Fruit fly (Drosophila melanogaster) whole organism, adult: ENCODE data around the gene pigs.

ENCODE experiments used
- CG11617 ChIP-seq: fragments of 200-800 bp; sonication (Bioruptor generic); optimal IDR thresholded peaks from 2 replicates; lab custom pipeline; 2017; ENCODE audit warnings: mild to moderate bottlenecking, missing biosample characterization, missing genetic modification reagents, missing genetic modification characterization
- CG12768 ChIP-seq: fragments of 200-800 bp; sonication (Bioruptor generic); optimal IDR thresholded peaks from 2 replicates; lab custom pipeline; 2017; ENCODE audit warnings: missing biosample characterization, missing genetic modification characterization, mild to moderate bottlenecking, moderate library complexity, missing genetic modification reagents
- CG14711 ChIP-seq: fragments of 200-800 bp; sonication (Bioruptor generic); optimal IDR thresholded peaks from 2 replicates; lab custom pipeline; 2018; ENCODE audit warnings: missing biosample characterization, mild to moderate bottlenecking, missing genetic modification characterization, moderate library complexity
- CG1620 ChIP-seq: fragments of 200-800 bp; sonication (Bioruptor generic); optimal IDR thresholded peaks from 2 replicates; lab custom pipeline; 2016; ENCODE audit warnings: missing biosample characterization, missing genetic modification characterization
- CG33017 ChIP-seq: fragments of 200-800 bp; sonication (Bioruptor generic); optimal IDR thresholded peaks from 2 replicates; lab custom pipeline; 2018; ENCODE audit warnings: missing biosample characterization, mild to moderate bottlenecking, missing genetic modification characterization, moderate library complexity
- CG5204 ChIP-seq: fragments of 200-800 bp; sonication (Bioruptor generic); optimal IDR thresholded peaks from 2 replicates; lab custom pipeline; 2016; ENCODE audit warnings: missing biosample characterization, missing genetic modification characterization
- CG7045 ChIP-seq: fragments of 200-800 bp; sonication (Bioruptor generic); optimal IDR thresholded peaks from 2 replicates; lab custom pipeline; 2017; ENCODE audit warnings: missing biosample characterization, mild to moderate bottlenecking, missing genetic modification characterization
- CG7101 ChIP-seq: fragments of 200-800 bp; sonication (Bioruptor generic); optimal IDR thresholded peaks from 2 replicates; lab custom pipeline; 2018; ENCODE audit warnings: missing biosample characterization, mild to moderate bottlenecking, missing genetic modification characterization, moderate library complexity
- Clk ChIP-seq: fragments of 200-800 bp; sonication (Bioruptor generic); optimal IDR thresholded peaks from 2 replicates; lab custom pipeline; 2017; ENCODE audit warnings: missing biosample characterization, missing genetic modification characterization
- Crg-1 ChIP-seq: fragments of 200-800 bp; sonication (Bioruptor generic); optimal IDR thresholded peaks from 2 replicates; lab custom pipeline; 2016; ENCODE audit warnings: missing biosample characterization, missing genetic modification characterization
- Hr96 ChIP-seq: fragments of 200-800 bp; sonication (Bioruptor generic); optimal IDR thresholded peaks from 2 replicates; lab custom pipeline; 2016; ENCODE audit warnings: missing biosample characterization, missing genetic modification characterization
- Mnt ChIP-seq: fragments of 200-800 bp; sonication (Bioruptor generic); optimal IDR thresholded peaks from 2 replicates; lab custom pipeline; 2016; ENCODE audit warnings: missing biosample characterization, mild to moderate bottlenecking, missing genetic modification characterization
- bab1 ChIP-seq: fragments of 200-800 bp; sonication (Bioruptor generic); optimal IDR thresholded peaks from 3 replicates; lab custom pipeline; 2019; ENCODE audit warnings: missing biosample characterization, mild to moderate bottlenecking, missing genetic modification characterization, moderate library complexity
- cic ChIP-seq: fragments of 200-800 bp; sonication (Bioruptor generic); optimal IDR thresholded peaks from 2 replicates; lab custom pipeline; 2017; ENCODE audit warnings: missing biosample characterization, mild to moderate bottlenecking, missing genetic modification characterization, moderate library complexity
- cnc ChIP-seq, 2 experiments: fragments of >200 bp; optimal IDR thresholded peaks; 2 replicates each; lab custom pipeline; 2017
- kay ChIP-seq: fragments of 200-800 bp; sonication (Bioruptor generic); peaks from one replicate; lab custom pipeline; 2016; ENCODE audit warnings: missing biosample characterization, missing genetic modification characterization, borderline replicate concordance
- ovo ChIP-seq: fragments of 200-800 bp; sonication (Bioruptor generic); optimal IDR thresholded peaks from 2 replicates; lab custom pipeline; 2016; ENCODE audit warnings: missing biosample characterization, missing genetic modification characterization
- pad ChIP-seq: fragments of 200-800 bp; sonication (Bioruptor generic); optimal IDR thresholded peaks from 3 replicates; lab custom pipeline; 2017; ENCODE audit warnings: missing biosample characterization, missing genetic modification characterization, mild to moderate bottlenecking, moderate library complexity, missing genetic modification reagents
- tj ChIP-seq: fragments of 200-800 bp; sonication (Bioruptor generic); optimal IDR thresholded peaks from 3 replicates; lab custom pipeline; 2017; ENCODE audit warnings: missing biosample characterization, mild to moderate bottlenecking, missing genetic modification characterization, moderate library complexity
- toe ChIP-seq: fragments of 200-800 bp; sonication (Bioruptor generic); optimal IDR thresholded peaks from 2 replicates; lab custom pipeline; 2016; ENCODE audit warnings: missing biosample characterization, missing genetic modification characterization

Gene pigs

dm6 chrX:6698248-6698812, 98.5 kb downstream of the pigs start, which contains the start of gene CG14440:
Gene CG14440 (minus strand): TSS chrX:6698567.
- TF ChIP-seq Hr96, result no peak
- TF ChIP-seq Clk (GFP tag; lab: Kevin White, UChicago), result no peak
- no peak for TF ChIP-seq CG5204
- no peak for TF ChIP-seq CG14711
- peak; percentile 47 for TF ChIP-seq Mnt (GFP tag; lab: Kevin White, UChicago)
- TF ChIP-seq CG7101, result peak; percentile 1
- peak; percentile 28 for TF ChIP-seq Crg-1 (GFP tag; lab: Kevin White, UChicago)
- peak; percentile 28 for TF ChIP-seq CG11617
- no peak for TF ChIP-seq kay
- TF ChIP-seq ovo (GFP tag; lab: Kevin White, UChicago), result no peak
- peak; percentile 35 for TF ChIP-seq bab1 (GFP tag; lab: Kevin White, UChicago)
- peak; percentile 53 for TF ChIP-seq pad (GFP tag; lab: Kevin White, UChicago)
- TF ChIP-seq CG1620 (GFP tag; lab: Kevin White, UChicago), result no peak
- TF ChIP-seq tj (GFP tag; lab: Kevin White, UChicago), result peak; percentile 57
- no peak for TF ChIP-seq CG7045 (GFP tag; lab: Kevin White, UChicago)
- TF ChIP-seq cic (GFP tag; lab: Kevin White, UChicago), result peak; percentile 25
- TF ChIP-seq CG12768 (GFP tag; lab: Kevin White, UChicago), result no peak
- no peak for TF ChIP-seq toe (GFP tag; lab: Kevin White, UChicago)
- TF ChIP-seq cnc (optimal IDR thresholded peaks at IDR 0.05; lab: Kevin White, UChicago), result no peak
- no peak for TF ChIP-seq CG33017 (tag; lab: Kevin White, UChicago)

- TF ChIP-seq CG7045 (GFP tag; lab: Kevin White, UChicago) (peak; percentile 29), CG33017 (tag; lab: Kevin White, UChicago) (peak; percentile 54), kay (no peak), Mnt (GFP tag; lab: Kevin White, UChicago) (peak; percentile 92), Crg-1 (GFP tag; lab: Kevin White, UChicago) (peak; percentile 64), ovo (GFP tag; lab: Kevin White, UChicago) (peak; percentile 57), CG1620 (GFP tag; lab: Kevin White, UChicago) (peak; percentile 60), CG7101 (peak; percentile 78), bab1 (GFP tag; lab: Kevin White, UChicago) (peak; percentile 84), CG12768 (GFP tag; lab: Kevin White, UChicago) (peak; percentile 48), tj (GFP tag; lab: Kevin White, UChicago) (peak; percentile 67), CG14711 (peak; percentile 70), cnc (optimal IDR thresholded peaks at IDR 0.05; lab: Kevin White, UChicago) (no peak), CG11617 (peak; percentile 76), Hr96 (peak; percentile 84), toe (GFP tag; lab: Kevin White, UChicago) (peak; percentile 35), Clk (GFP tag; lab: Kevin White, UChicago) (no peak), cic (GFP tag; lab: Kevin White, UChicago) (peak; percentile 98), CG5204 (peak; percentile 47), pad (GFP tag; lab: Kevin White, UChicago) (peak; percentile 50)
Measured at dm6 chrX:6699255-6699885, 99.5 kb downstream of the pigs start, which contains the start of gene CG14441. Gene CG14441 (plus strand): TSS chrX:6699508.

DNA sequence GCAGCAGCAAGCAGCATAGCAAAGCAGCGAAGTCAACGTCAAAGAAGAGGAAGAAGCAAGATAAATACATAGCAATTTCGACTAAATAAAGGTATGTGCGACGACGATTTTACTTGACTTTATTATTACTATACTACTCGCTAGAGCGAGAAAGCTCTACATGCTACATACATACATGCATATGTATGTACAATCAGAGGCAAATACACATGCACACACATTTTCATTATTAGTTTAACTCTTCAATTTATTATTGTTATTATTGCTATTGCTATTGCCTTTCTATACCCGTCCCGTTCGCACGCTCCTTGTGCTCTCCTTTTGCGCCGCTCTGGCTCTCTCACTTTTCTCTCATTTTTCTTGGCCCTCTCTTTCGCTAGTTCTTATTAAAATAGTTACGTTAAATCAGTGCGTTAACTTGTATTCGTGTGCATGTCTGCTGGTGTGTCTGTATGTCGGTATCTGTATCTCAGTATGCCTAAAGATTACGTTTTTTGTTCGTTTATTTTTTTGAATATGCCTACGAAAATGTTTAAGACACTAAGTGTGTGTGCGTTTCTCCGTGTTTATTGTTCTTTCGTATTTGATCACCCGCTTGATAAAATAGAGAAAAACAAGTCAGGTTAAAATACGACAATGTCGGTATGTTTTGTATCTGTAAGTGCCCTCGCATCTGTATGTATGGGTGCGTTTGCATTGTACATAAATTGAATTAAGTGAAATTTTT, 100.6 kb downstream of the pigs start:
- TF ChIP-seq CG12768 (GFP tag; lab: Kevin White, UChicago) (peak; percentile 41), CG33017 (tag; lab: Kevin White, UChicago) (no peak), CG7101 (no peak), kay (peak; percentile 87), cic (GFP tag; lab: Kevin White, UChicago) (peak; percentile 77), Mnt (GFP tag; lab: Kevin White, UChicago) (peak; percentile 25)

dm6 chrX:6700990-6701530, 101.2 kb downstream of the pigs start:
- TF ChIP-seq CG14711 (no peak), CG5204 (no peak), cic (GFP tag; lab: Kevin White, UChicago) (no peak), Mnt (GFP tag; lab: Kevin White, UChicago) (no peak), Crg-1 (GFP tag; lab: Kevin White, UChicago) (no peak), CG7101 (no peak), ovo (GFP tag; lab: Kevin White, UChicago) (no peak), CG12768 (GFP tag; lab: Kevin White, UChicago) (no peak), tj (GFP tag; lab: Kevin White, UChicago) (no peak), CG1620 (GFP tag; lab: Kevin White, UChicago) (no peak), bab1 (GFP tag; lab: Kevin White, UChicago) (no peak), Clk (GFP tag; lab: Kevin White, UChicago) (no peak), pad (GFP tag; lab: Kevin White, UChicago) (no peak), CG33017 (tag; lab: Kevin White, UChicago) (no peak), Hr96 (no peak), CG7045 (GFP tag; lab: Kevin White, UChicago) (no peak)

- TF ChIP-seq CG7101 (peak; percentile 67), CG5204 (peak; percentile 10), Hr96 (no peak), Mnt (GFP tag; lab: Kevin White, UChicago) (no peak), CG33017 (tag; lab: Kevin White, UChicago) (peak; percentile 7), CG7045 (GFP tag; lab: Kevin White, UChicago) (peak; percentile 27), CG14711 (peak; percentile 52), ovo (GFP tag; lab: Kevin White, UChicago) (no peak), cic (GFP tag; lab: Kevin White, UChicago) (no peak), kay (no peak), CG11617 (no peak), toe (GFP tag; lab: Kevin White, UChicago) (no peak), CG12768 (GFP tag; lab: Kevin White, UChicago) (no peak), tj (GFP tag; lab: Kevin White, UChicago) (peak; percentile 20), pad (GFP tag; lab: Kevin White, UChicago) (no peak), Clk (GFP tag; lab: Kevin White, UChicago) (no peak), CG1620 (GFP tag; lab: Kevin White, UChicago) (peak; percentile 17), bab1 (GFP tag; lab: Kevin White, UChicago) (peak; percentile 83), cnc (optimal IDR thresholded peaks at IDR 0.05; lab: Kevin White, UChicago) (no peak), Crg-1 (GFP tag; lab: Kevin White, UChicago) (no peak)
Measured at dm6 chrX:6702028-6702433, 102.2 kb downstream of the pigs start.
